Fruit fly (Drosophila melanogaster): ENCODE data around the gene CG33642.

The CG33642 gene

dm6 chr2L:13513331-13514261 is 16.2 kb upstream of the CG33642 start (continued):
- TF ChIP-seq vnd (GFP tag; IDR thresholded peaks at IDR 0.05; ENCODE audit: partially characterized antibody) (0 out of 3 replicates have a peak, but pooled peaks have one; percentile 28), nom (GFP tag; optimal IDR thresholded peaks at IDR 0.05) (peak; percentile 68), repo (GFP tag; optimal IDR thresholded peaks at IDR 0.05) (peak; percentile 56), D (optimal IDR thresholded peaks at IDR 0.05) (no peak), D (GFP tag; optimal IDR thresholded peaks at IDR 0.05) (peak; percentile 25), ap (GFP tag; IDR thresholded peaks at IDR 0.05) (peak; percentile 64), Oli (tag; optimal IDR thresholded peaks at IDR 0.05) (peak; percentile 53), Jarid2 (GFP tag; optimal IDR thresholded peaks at IDR 0.05) (peak; percentile 88), run (tag; optimal IDR thresholded peaks at IDR 0.05) (no peak), btn (GFP tag; optimal IDR thresholded peaks at IDR 0.05) (no peak), CG7963 (GFP tag; IDR thresholded peaks at IDR 0.05; ENCODE audit: partially characterized antibody) (no peak), crc (GFP tag; optimal IDR thresholded peaks at IDR 0.05) (peak; percentile 19), Atf3 (GFP tag; optimal IDR thresholded peaks at IDR 0.05) (peak; percentile 23), CG15269 (tag; optimal IDR thresholded peaks at IDR 0.05) (peak; percentile 43), vvl (GFP tag; IDR thresholded peaks at IDR 0.05) (peak; percentile 84), CG10959 (GFP tag; IDR thresholded peaks at IDR 0.05) (0 out of 2 replicates have a peak, but pooled peaks have one; percentile 20), CG5245 (GFP tag; optimal IDR thresholded peaks at IDR 0.05) (peak; percentile 44), ind (GFP tag; optimal IDR thresholded peaks at IDR 0.05) (peak; percentile 73), tx (GFP tag; optimal IDR thresholded peaks at IDR 0.05) (peak; percentile 61), CG2120 (GFP tag; optimal IDR thresholded peaks at IDR 0.05) (peak; percentile 78), Eip74EF (GFP tag; optimal IDR thresholded peaks at IDR 0.05) (no peak), CG14710 (tag; optimal IDR thresholded peaks at IDR 0.05) (peak; percentile 31), CG4404 (GFP tag; IDR thresholded peaks at IDR 0.05) (peak; percentile 27; the same call in 1 of the 2 replicates), insv (GFP tag; optimal IDR thresholded peaks at IDR 0.05) (no peak), CG33557 (GFP tag; optimal IDR thresholded peaks at IDR 0.05) (peak; percentile 14), CG11456 (GFP tag; IDR thresholded peaks at IDR 0.05) (peak; percentile 86), fd96Cb (tag; optimal IDR thresholded peaks at IDR 0.05) (peak; percentile 45), CG7372 (GFP tag; IDR thresholded peaks at IDR 0.05) (peak; percentile 59), sna (GFP tag; IDR thresholded peaks at IDR 0.05; ENCODE audit: partially characterized antibody) (0 out of 2 replicates have a peak, but pooled peaks have one; percentile 45), CHES-1-like (GFP tag; optimal IDR thresholded peaks at IDR 0.05) (peak; percentile 56), rib (GFP tag; IDR thresholded peaks at IDR 0.05) (peak; percentile 45), Bdp1 (GFP tag; optimal IDR thresholded peaks at IDR 0.05) (peak; percentile 29), CG1792 (GFP tag; optimal IDR thresholded peaks at IDR 0.05) (peak; percentile 3), CG11695 (GFP tag; IDR thresholded peaks at IDR 0.05) (peak; percentile 39; the same call in 2 of the 3 replicates), CG9817 (tag; optimal IDR thresholded peaks at IDR 0.05) (peak; percentile 5), CG1529 (GFP tag; optimal IDR thresholded peaks at IDR 0.05) (peak; percentile 33), unpg (GFP tag; optimal IDR thresholded peaks at IDR 0.05) (peak; percentile 59), TFAM (GFP tag; optimal IDR thresholded peaks at IDR 0.05) (peak; percentile 10), CG1602 (GFP tag; optimal IDR thresholded peaks at IDR 0.05) (peak; percentile 44), Rfx (GFP tag; IDR thresholded peaks at IDR 0.05) (peak; percentile 87), hbn (GFP tag; IDR thresholded peaks at IDR 0.05; ENCODE audit: partially characterized antibody) (no peak), CG17568 (GFP tag; optimal IDR thresholded peaks at IDR 0.05) (peak; percentile 35), CG4282 (GFP tag; optimal IDR thresholded peaks at IDR 0.05) (peak; percentile 77), Poxn (GFP tag; IDR thresholded peaks at IDR 0.05) (peak; percentile 35; the same call in 1 of the 2 replicates), Hsf (GFP tag; optimal IDR thresholded peaks at IDR 0.05) (peak; percentile 69), gce (GFP tag; IDR thresholded peaks at IDR 0.05) (no peak; the same call in 2 of the 3 replicates), CG6791 (GFP tag; IDR thresholded peaks at IDR 0.05; ENCODE audit: partially characterized antibody) (no peak), CG12391 (tag; optimal IDR thresholded peaks at IDR 0.05) (peak; percentile 52)

All from whole organism, embryonic.